Fruit fly (Drosophila melanogaster) ovary, adult (tissue): ENCODE results near the gene GV1.
A peak's percentile ranks its signal among the peaks of the same experiment; 100 is the strongest.

ENCODE experiments used
- CG17801 ChIP-seq: fragments of 200-800 bp; optimal IDR thresholded peaks from 2 replicates; lab custom pipeline; 2019; ENCODE audit warnings: missing biosample characterization, mild to moderate bottlenecking, missing genetic modification characterization, moderate library complexity; ENCODE audit not compliant: partially characterized antibody

Gene GV1

dm6 chr3L:1817405-1817804 is 7.0 kb downstream of the GV1 start:
- no peak for TF ChIP-seq CG17801 (GFP tag; lab: Kevin White, UChicago)

- TF ChIP-seq CG17801 (GFP tag; lab: Kevin White, UChicago): no peak
Observed at dm6 chr3L:1818834-1819233, 8.4 kb downstream of the GV1 start.

- TF ChIP-seq CG17801 (GFP tag; lab: Kevin White, UChicago): no peak
Observed at dm6 chr3L:1821140-1821539, 10.8 kb downstream of the GV1 start.

dm6 chr3L:1822365-1822764 is 12.0 kb downstream of the GV1 start:
- no peak for TF ChIP-seq CG17801 (GFP tag; lab: Kevin White, UChicago)

- no peak for TF ChIP-seq CG17801 (GFP tag; lab: Kevin White, UChicago)
Observed at dm6 chr3L:1827809-1828371, 17.5 kb downstream of the GV1 start.

- TF ChIP-seq CG17801 (GFP tag; lab: Kevin White, UChicago): no peak
Observed at dm6 chr3L:1829539-1829938, 19.2 kb downstream of the GV1 start.

dm6 chr3L:1831753-1832268 is 21.4 kb downstream of the GV1 start, which contains the start of gene Cpr62Ba:
TSS of gene Cpr62Ba (minus strand) at chr3L:1831783.
- TF ChIP-seq CG17801 (GFP tag; lab: Kevin White, UChicago): no peak

- no peak for TF ChIP-seq CG17801 (GFP tag; lab: Kevin White, UChicago)
Observed at dm6 chr3L:1835064-1835463, 24.7 kb downstream of the GV1 start, which contains the start of gene Cpr62Bb. TSS of gene Cpr62Bb (minus strand) at chr3L:1835164.

- TF ChIP-seq CG17801 (GFP tag; lab: Kevin White, UChicago): no peak
Observed at dm6 chr3L:1841984-1842383, 31.6 kb downstream of the GV1 start, which contains the start of gene Cpr62Bc. TSS of gene Cpr62Bc (minus strand) at chr3L:1842084.

- no peak for TF ChIP-seq CG17801 (GFP tag; lab: Kevin White, UChicago)
Observed at dm6 chr3L:1844600-1844999, 34.2 kb downstream of the GV1 start.

- no peak for TF ChIP-seq CG17801 (GFP tag; lab: Kevin White, UChicago)
Observed at dm6 chr3L:1850498-1850897, 40.1 kb downstream of the GV1 start.

- TF ChIP-seq CG17801 (GFP tag; lab: Kevin White, UChicago): no peak
Observed at dm6 chr3L:1853277-1853676, 42.9 kb downstream of the GV1 start.

- no peak for TF ChIP-seq CG17801 (GFP tag; lab: Kevin White, UChicago)
Observed at dm6 chr3L:1855491-1855890, 45.1 kb downstream of the GV1 start, which contains the start of gene CNMa. TSS of gene CNMa (minus strand) at chr3L:1855591.

dm6 chr3L:1856467-1857350 is 46.3 kb downstream of the GV1 start, which contains the start of gene CG12024:
TSS of gene CG12024 (plus strand) at chr3L:1857165.
- TF ChIP-seq CG17801 (GFP tag; lab: Kevin White, UChicago): peak; percentile 58

dm6 chr3L:1859563-1859962 is 49.2 kb downstream of the GV1 start:
- TF ChIP-seq CG17801 (GFP tag; lab: Kevin White, UChicago): peak; percentile 22
